Worm (Caenorhabditis elegans) whole organism, young adult: ENCODE data around the gene aly-2.

Source experiments
- B0035.1 ChIP-seq: sonication (generic microtip); optimal IDR thresholded peaks from 2 replicates; lab custom pipeline; 2016; ENCODE audit warnings: missing genetic modification characterization, mild to moderate bottlenecking, missing compliant biosample characterization, missing genotype, missing genetic modification reagents
- D2030.7 ChIP-seq: fragments of 200-800 bp; sonication (Bioruptor generic); IDR thresholded peaks from 2 replicates; pipeline ENCODE4 v1.3.6; 2022; ENCODE audit warnings: missing genetic modification reagents, missing genetic modification characterization, missing compliant biosample characterization
- F22D6.2 ChIP-seq: sonication (generic microtip); optimal IDR thresholded peaks from 2 replicates; lab custom pipeline; 2016; ENCODE audit warnings: mild to moderate bottlenecking, missing genetic modification characterization, missing compliant biosample characterization
- F23B12.7 ChIP-seq: sonication (generic microtip); optimal IDR thresholded peaks from 2 replicates; lab custom pipeline; 2017; ENCODE audit warnings: missing genetic modification characterization, mild to moderate bottlenecking, missing compliant biosample characterization, antibody characterized with exemption, moderate library complexity; ENCODE audit not compliant: insufficient read depth
- F33H1.4 ChIP-seq: fragments of 200-800 bp; sonication (Bioruptor generic); IDR thresholded peaks from 2 replicates; pipeline ENCODE4 v1.3.6; 2022; ENCODE audit warnings: missing genetic modification reagents, missing genetic modification characterization, missing compliant biosample characterization
- F37B4.10 ChIP-seq: fragments of 200-800 bp; sonication (Bioruptor generic); IDR thresholded peaks from 2 replicates; pipeline ENCODE4 v1.3.6; 2022; ENCODE audit warnings: missing genetic modification characterization, missing compliant biosample characterization
- F39B2.1 ChIP-seq: fragments of 200-800 bp; sonication (Bioruptor generic); IDR thresholded peaks from 2 replicates; pipeline ENCODE4 v1.3.6; 2022; ENCODE audit warnings: missing genetic modification reagents, missing genetic modification characterization, missing compliant biosample characterization
- F49E8.2 ChIP-seq: sonication (generic microtip); optimal IDR thresholded peaks from 3 replicates; lab custom pipeline; 2017; ENCODE audit warnings: missing genetic modification characterization, mild to moderate bottlenecking, missing compliant biosample characterization, antibody characterized with exemption, moderate library complexity; ENCODE audit not compliant: insufficient read depth
- F55B11.4 ChIP-seq: sonication (generic microtip); optimal IDR thresholded peaks from 2 replicates; lab custom pipeline; 2016; ENCODE audit warnings: missing compliant biosample characterization, missing genetic modification characterization, borderline replicate concordance; ENCODE audit not compliant: insufficient read depth
- F57C9.4 ChIP-seq: sonication (generic microtip); optimal IDR thresholded peaks from 2 replicates; lab custom pipeline; 2017; ENCODE audit warnings: mild to moderate bottlenecking, missing genetic modification characterization, missing compliant biosample characterization
- K12H6.12 ChIP-seq: fragments of 200-800 bp; sonication (Bioruptor generic); optimal IDR thresholded peaks from 2 replicates; lab custom pipeline; 2018; ENCODE audit warnings: mild to moderate bottlenecking, missing genetic modification characterization, missing compliant biosample characterization
- T07F8.4 ChIP-seq: sonication (generic microtip); optimal IDR thresholded peaks from 2 replicates; lab custom pipeline; 2016; ENCODE audit warnings: mild to moderate bottlenecking, missing genetic modification characterization, moderate library complexity, missing compliant biosample characterization
- Y95B8A.8 ChIP-seq: fragments of 200-800 bp; sonication (Bioruptor generic); IDR thresholded peaks from 2 replicates; pipeline ENCODE4 v1.3.6; 2022; ENCODE audit warnings: missing genetic modification reagents, missing genetic modification characterization, missing compliant biosample characterization
- ZK185.1 ChIP-seq: sonication (generic microtip); optimal IDR thresholded peaks from 2 replicates; lab custom pipeline; 2016; ENCODE audit warnings: mild to moderate bottlenecking, missing genetic modification characterization, missing compliant biosample characterization; ENCODE audit not compliant: poor library complexity, severe bottlenecking
- akir-1 ChIP-seq: fragments of 200-800 bp; sonication (Bioruptor generic); optimal IDR thresholded peaks from 2 replicates; lab custom pipeline; 2018; ENCODE audit warnings: mild to moderate bottlenecking, missing genetic modification characterization, moderate library complexity, missing compliant biosample characterization
- athp-1 ChIP-seq: sonication (generic microtip); optimal IDR thresholded peaks from 2 replicates; lab custom pipeline; 2017; ENCODE audit warnings: mild to moderate bottlenecking, missing genetic modification characterization, missing compliant biosample characterization
- bed-1 ChIP-seq: fragments of 200-800 bp; sonication (Bioruptor generic); IDR thresholded peaks from 2 replicates; pipeline ENCODE4 v1.3.6; 2022; ENCODE audit warnings: missing genetic modification reagents, missing genetic modification characterization, missing compliant biosample characterization
- bed-2 ChIP-seq: fragments of 200-800 bp; sonication (Bioruptor generic); IDR thresholded peaks from 2 replicates; pipeline ENCODE4 v1.3.6; 2022; ENCODE audit warnings: missing genetic modification reagents, missing genetic modification characterization, missing compliant biosample characterization
- dox-1 ChIP-seq: fragments of 200-800 bp; sonication (Bioruptor generic); IDR thresholded peaks from 2 replicates; pipeline ENCODE4 v1.3.6; 2022; ENCODE audit warnings: missing genetic modification reagents, missing genetic modification characterization, missing compliant biosample characterization
- dpff-1 ChIP-seq: sonication (generic microtip); optimal IDR thresholded peaks from 2 replicates; lab custom pipeline; 2017; ENCODE audit warnings: mild to moderate bottlenecking, missing genetic modification characterization, missing compliant biosample characterization
- egrh-3 ChIP-seq: fragments of 200-800 bp; sonication (Bioruptor generic); IDR thresholded peaks from 2 replicates; pipeline ENCODE4 v1.3.6; 2022; ENCODE audit warnings: missing genetic modification reagents, missing genetic modification characterization, missing compliant biosample characterization
- fkh-3 ChIP-seq: sonication (generic microtip); optimal IDR thresholded peaks from 2 replicates; lab custom pipeline; 2016; ENCODE audit warnings: mild to moderate bottlenecking, missing genetic modification characterization, missing compliant biosample characterization
- him-1 ChIP-seq: sonication (generic microtip); optimal IDR thresholded peaks from 2 replicates; lab custom pipeline; 2016; ENCODE audit warnings: missing genotype, missing genetic modification reagents, missing genetic modification characterization, missing compliant biosample characterization
- hlh-12 ChIP-seq: sonication (generic microtip); optimal IDR thresholded peaks from 2 replicates; lab custom pipeline; 2016; ENCODE audit warnings: missing genetic modification characterization, missing compliant biosample characterization
- hlh-26 ChIP-seq: fragments of 200-800 bp; sonication (Bioruptor generic); conservative IDR thresholded peaks from 2 replicates; pipeline ENCODE4 v1.3.6; 2022; ENCODE audit warnings: missing genetic modification reagents, missing genetic modification characterization, missing compliant biosample characterization
- lin-35 ChIP-seq, 3 experiments: fragments of 150-350 bp in 2 of 3; sonication (generic microtip) in 1 of 3; optimal IDR thresholded peaks; 2 replicates each; lab custom pipeline; 2014 to 2018; ENCODE audit warnings: missing biosample characterization in 3 of 3, missing genetic modification characterization in 3 of 3, missing genetic modification reagents in 3 of 3
- lsl-1 ChIP-seq: fragments of 200-800 bp; sonication (Bioruptor generic); optimal IDR thresholded peaks from 2 replicates; lab custom pipeline; 2018; ENCODE audit warnings: mild to moderate bottlenecking, missing genetic modification characterization, moderate library complexity, missing compliant biosample characterization
- madf-6 ChIP-seq: fragments of 200-800 bp; sonication (Bioruptor generic); IDR thresholded peaks from 2 replicates; pipeline ENCODE4 v1.3.6; 2022; ENCODE audit warnings: missing genetic modification reagents, missing genetic modification characterization, missing compliant biosample characterization
- mcd-1 ChIP-seq: fragments of 200-800 bp; sonication (Bioruptor generic); IDR thresholded peaks from 2 replicates; pipeline ENCODE4 v1.3.6; 2022; ENCODE audit warnings: missing genetic modification reagents, missing genetic modification characterization, missing compliant biosample characterization
- mel-28 ChIP-seq: sonication (generic microtip); optimal IDR thresholded peaks from 2 replicates; lab custom pipeline; 2016; ENCODE audit warnings: borderline replicate concordance, mild to moderate bottlenecking, missing genetic modification characterization, missing compliant biosample characterization
- nfya-2 ChIP-seq: fragments of 200-800 bp; sonication (Bioruptor generic); IDR thresholded peaks from 2 replicates; pipeline ENCODE4 v1.3.6; 2022; ENCODE audit warnings: missing genetic modification reagents, missing genetic modification characterization, missing compliant biosample characterization
- nhr-179 ChIP-seq: sonication (generic microtip); optimal IDR thresholded peaks from 2 replicates; lab custom pipeline; 2016; ENCODE audit warnings: mild to moderate bottlenecking, missing genetic modification characterization, missing compliant biosample characterization
- nhr-27 ChIP-seq: fragments of 200-800 bp; sonication (Bioruptor generic); optimal IDR thresholded peaks from 2 replicates; lab custom pipeline; 2018; ENCODE audit warnings: mild to moderate bottlenecking, missing genetic modification characterization, moderate library complexity, missing compliant biosample characterization
- nhr-80 ChIP-seq: sonication (generic microtip); optimal IDR thresholded peaks from 2 replicates; lab custom pipeline; 2016; ENCODE audit warnings: missing genetic modification characterization, missing compliant biosample characterization
- pbrm-1 ChIP-seq: fragments of 200-800 bp; sonication (Bioruptor generic); IDR thresholded peaks from 2 replicates; pipeline ENCODE4 v1.3.6; 2022; ENCODE audit warnings: missing genetic modification reagents, missing genetic modification characterization, missing compliant biosample characterization
- rcor-1 ChIP-seq: fragments of 200-800 bp; sonication (Bioruptor generic); IDR thresholded peaks from 2 replicates; pipeline ENCODE4 v1.3.6; 2022; ENCODE audit warnings: missing genetic modification reagents, missing genetic modification characterization, missing compliant biosample characterization
- rec-8 ChIP-seq, 2 experiments: sonication (generic microtip); optimal IDR thresholded peaks; 2 replicates each; lab custom pipeline; 2016; ENCODE audit warnings: mild to moderate bottlenecking in 2 of 2, missing genetic modification characterization in 2 of 2, missing genetic modification reagents in 2 of 2, missing genotype in 2 of 2, missing biosample characterization in 1 of 2, missing compliant biosample characterization in 1 of 2, moderate library complexity in 1 of 2
- rpc-1 ChIP-seq, 2 experiments: fragments of 150-350 bp in 1 of 2; sonication (generic microtip) in 1 of 2; optimal IDR thresholded peaks; 2 replicates each; lab custom pipeline; 2014 to 2018; ENCODE audit warnings: missing biosample characterization in 1 of 2, missing genetic modification characterization in 1 of 2, missing genetic modification reagents in 1 of 2, missing genotype in 1 of 2
- snpc-1.1 ChIP-seq: sonication (generic microtip); optimal IDR thresholded peaks from 2 replicates; lab custom pipeline; 2017; ENCODE audit warnings: missing genetic modification characterization, mild to moderate bottlenecking, missing compliant biosample characterization, antibody characterized with exemption, moderate library complexity, missing genotype, missing genetic modification reagents; ENCODE audit not compliant: insufficient read depth
- snpc-4 ChIP-seq, 5 experiments: fragments of 150-350 bp in 1 of 5; sonication (generic microtip) in 4 of 5; optimal IDR thresholded peaks; 2 replicates each; lab custom pipeline; 2014 to 2018; ENCODE audit warnings: missing genetic modification characterization in 5 of 5, missing biosample characterization in 3 of 5, antibody characterized with exemption in 2 of 5, mild to moderate bottlenecking in 2 of 5, missing compliant biosample characterization in 2 of 5, missing genotype in 2 of 5, moderate library complexity in 2 of 5, missing genetic modification reagents in 1 of 5
- tlf-1 ChIP-seq: fragments of 200-800 bp; sonication (Bioruptor generic); optimal IDR thresholded peaks from 2 replicates; lab custom pipeline; 2018; ENCODE audit warnings: mild to moderate bottlenecking, missing genetic modification characterization, missing compliant biosample characterization
- unc-130 ChIP-seq: sonication (generic microtip); optimal IDR thresholded peaks from 2 replicates; lab custom pipeline; 2016; ENCODE audit warnings: missing genetic modification reagents, missing genetic modification characterization, missing compliant biosample characterization
- unc-62 ChIP-seq: fragments of 150-350 bp; optimal IDR thresholded peaks from 2 replicates; lab custom pipeline; 2014; ENCODE audit warnings: missing biosample characterization, missing genetic modification reagents, missing genetic modification characterization
- zim-3 ChIP-seq: sonication (generic microtip); optimal IDR thresholded peaks from 2 replicates; lab custom pipeline; 2017; ENCODE audit warnings: mild to moderate bottlenecking, missing genetic modification characterization, moderate library complexity, missing compliant biosample characterization
- ztf-18 ChIP-seq: sonication (generic microtip); optimal IDR thresholded peaks from 2 replicates; lab custom pipeline; 2016; ENCODE audit warnings: missing genotype, mild to moderate bottlenecking, missing genetic modification characterization, missing compliant biosample characterization
- ztf-25 ChIP-seq: fragments of 200-800 bp; sonication (Bioruptor generic); IDR thresholded peaks from 2 replicates; pipeline ENCODE4 v1.3.6; 2022; ENCODE audit warnings: missing genetic modification reagents, missing genetic modification characterization, missing compliant biosample characterization
- ztf-3 ChIP-seq: fragments of 200-800 bp; sonication (Bioruptor generic); optimal IDR thresholded peaks from 2 replicates; lab custom pipeline; 2018; ENCODE audit warnings: mild to moderate bottlenecking, missing genetic modification characterization, missing compliant biosample characterization

The aly-2 gene

DNA sequence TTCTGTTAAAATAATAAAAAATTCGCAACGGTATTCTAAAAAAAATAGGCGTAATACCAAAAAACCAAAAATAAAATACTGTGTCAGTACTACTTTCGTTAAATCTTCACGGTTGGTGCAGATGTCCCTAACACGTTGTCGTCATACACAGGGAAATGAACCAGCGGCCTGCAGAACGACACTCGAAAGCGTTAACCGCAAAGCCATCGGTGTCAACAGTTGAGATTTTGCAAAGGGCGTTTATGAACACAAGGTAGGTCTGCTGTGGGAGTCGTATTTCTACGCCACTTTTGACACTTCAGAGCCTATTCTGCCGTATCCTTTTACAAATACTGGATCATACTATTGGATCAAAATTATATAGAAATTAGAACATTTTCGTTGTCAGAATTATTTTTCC lies 43.9 kb downstream of the aly-2 start (continued):
- TF ChIP-seq ztf-18 (tag; lab: Kevin White, UChicago), result peak; percentile 48
- peak; percentile 72 for TF ChIP-seq T07F8.4 (tag; lab: Kevin White, UChicago)
- 0 out of 2 replicates have a peak, but pooled peaks have one; percentile 59 for TF ChIP-seq D2030.7 (GFP tag; lab: Robert Waterston, UW)
- TF ChIP-seq mcd-1 (GFP tag; lab: Robert Waterston, UW), result no peak
- TF ChIP-seq ZK185.1 (tag; lab: Kevin White, UChicago), result peak; percentile 90
- TF ChIP-seq him-1 (tag; lab: Kevin White, UChicago), result peak; percentile 89
- TF ChIP-seq bed-1 (GFP tag; lab: Robert Waterston, UW), result no peak
- TF ChIP-seq Y95B8A.8 (GFP tag; lab: Robert Waterston, UW), result no peak
- TF ChIP-seq B0035.1 (tag; lab: Kevin White, UChicago), result no peak
- peak; percentile 48 for TF ChIP-seq unc-130
- TF ChIP-seq nfya-2 (GFP tag; lab: Robert Waterston, UW), result no peak
- TF ChIP-seq fkh-3 (tag; lab: Kevin White, UChicago), result no peak
- no peak for TF ChIP-seq hlh-26 (GFP tag; lab: Robert Waterston, UW)
- TF ChIP-seq tlf-1 (GFP tag; lab: Kevin White, UChicago), result no peak
- TF ChIP-seq mel-28, result no peak
- no peak for TF ChIP-seq athp-1 (tag; lab: Kevin White, UChicago)
- no peak for TF ChIP-seq unc-62
- peak; percentile 89 for TF ChIP-seq F23B12.7 (tag; lab: Kevin White, UChicago)
- no peak for TF ChIP-seq F55B11.4
- TF ChIP-seq F39B2.1, result no peak
- peak; percentile 90 for TF ChIP-seq rpc-1 (optimal IDR thresholded peaks at IDR 0.05; lab: Kevin White, UChicago)
- TF ChIP-seq rpc-1 (tag; optimal IDR thresholded peaks at IDR 0.05; lab: Kevin White, UChicago), result peak; percentile 89
- no peak; the same call in 1 of the 2 replicates for TF ChIP-seq ztf-25 (GFP tag; lab: Robert Waterston, UW)
- 0 out of 2 replicates have a peak, but pooled peaks have one; percentile 50 for TF ChIP-seq pbrm-1
- no peak for TF ChIP-seq akir-1 (GFP tag; lab: Kevin White, UChicago)
- TF ChIP-seq F57C9.4, result no peak
- peak; percentile 51 for TF ChIP-seq F49E8.2 (tag; lab: Kevin White, UChicago)
- peak; percentile 43 for TF ChIP-seq lsl-1 (GFP tag; lab: Kevin White, UChicago)
- TF ChIP-seq bed-2 (GFP tag; lab: Robert Waterston, UW), result peak; percentile 67; the same call in 1 of the 2 replicates
- no peak for TF ChIP-seq F37B4.10 (GFP tag; lab: Robert Waterston, UW)
- no peak for TF ChIP-seq rcor-1 (GFP tag; lab: Robert Waterston, UW)
- TF ChIP-seq madf-6 (GFP tag; lab: Robert Waterston, UW), result no peak
- TF ChIP-seq dpff-1, result no peak
- TF ChIP-seq rec-8 (tag; optimal IDR thresholded peaks at IDR 0.05; lab: Kevin White, UChicago), result peak; percentile 30 to 71
- peak; percentile 33 for TF ChIP-seq F22D6.2 (tag; lab: Kevin White, UChicago)
- TF ChIP-seq egrh-3 (GFP tag; lab: Robert Waterston, UW), result no peak
- peak; percentile 29 for TF ChIP-seq snpc-1.1 (tag; lab: Kevin White, UChicago)
- peak; percentile 27; the same call in 1 of the 2 replicates for TF ChIP-seq F33H1.4 (GFP tag; lab: Robert Waterston, UW)
- TF ChIP-seq nhr-80, result no peak
- TF ChIP-seq nhr-27 (tag; lab: Kevin White, UChicago), result no peak
- peak; percentile 68 for TF ChIP-seq snpc-4 (GFP tag; optimal IDR thresholded peaks at IDR 0.05; lab: Kevin White, UChicago)
- TF ChIP-seq snpc-4 (tag; optimal IDR thresholded peaks at IDR 0.05; lab: Kevin White, UChicago), result peak in 3 of 4 experiments; percentile 48 to 80 (median 69)
- no peak for TF ChIP-seq dox-1 (GFP tag; lab: Robert Waterston, UW)
- peak; percentile 62 for TF ChIP-seq zim-3 (tag; lab: Kevin White, UChicago)
- no peak for TF ChIP-seq lin-35 (GFP tag; optimal IDR thresholded peaks at IDR 0.05; lab: Kevin White, UChicago)
- peak; percentile 75 for TF ChIP-seq hlh-12
- TF ChIP-seq nhr-179 (tag; lab: Kevin White, UChicago), result no peak
- TF ChIP-seq ztf-3 (GFP tag; lab: Kevin White, UChicago), result no peak
- no peak for TF ChIP-seq K12H6.12
